Fruit fly (Drosophila melanogaster) whole organism, embryonic: ENCODE data around the gene CG5196.

Source experiments
- BEAF-32 ChIP-seq: fragments of 200-800 bp; sonication (Bioruptor generic); optimal IDR thresholded peaks from 3 replicates; lab custom pipeline; 2017; ENCODE audit warnings: missing biosample characterization, missing genetic modification characterization, mild to moderate bottlenecking, moderate library complexity, missing genetic modification reagents
- Bgb ChIP-seq: fragments of 200-800 bp; sonication (Bioruptor generic); IDR thresholded peaks from 2 replicates; pipeline ENCODE4 v1.3.6; 2022; ENCODE audit warnings: missing biosample characterization, missing genetic modification characterization; ENCODE audit not compliant: partially characterized antibody
- CG10267 ChIP-seq: fragments of 200-800 bp; sonication (Bioruptor generic); optimal IDR thresholded peaks from 2 replicates; lab custom pipeline; 2018; ENCODE audit warnings: missing biosample characterization, mild to moderate bottlenecking, missing genetic modification characterization, moderate library complexity
- CG11093 ChIP-seq: fragments of 200-800 bp; sonication (Bioruptor generic); IDR thresholded peaks from 3 replicates; pipeline ENCODE4 v1.3.6; 2022; ENCODE audit warnings: missing biosample characterization, missing genetic modification characterization
- CG12391 ChIP-seq: fragments of 200-800 bp; sonication (Bioruptor generic); optimal IDR thresholded peaks from 3 replicates; lab custom pipeline; 2018; ENCODE audit warnings: missing biosample characterization, mild to moderate bottlenecking, missing genetic modification characterization, moderate library complexity
- CG13287 ChIP-seq: fragments of 200-800 bp; sonication (Bioruptor generic); IDR thresholded peaks from 2 replicates; pipeline ENCODE4 v1.3.6; 2022; ENCODE audit warnings: missing biosample characterization, missing genetic modification characterization; ENCODE audit not compliant: partially characterized antibody
- CG2116 ChIP-seq: fragments of 200-800 bp; sonication (Bioruptor generic); optimal IDR thresholded peaks from 3 replicates; lab custom pipeline; 2018; ENCODE audit warnings: missing biosample characterization, mild to moderate bottlenecking, missing genetic modification characterization
- CG2129 ChIP-seq: fragments of 200-800 bp; sonication (Bioruptor generic); IDR thresholded peaks from 2 replicates; pipeline ENCODE4 v1.3.6; 2022; ENCODE audit warnings: missing biosample characterization, missing genetic modification characterization; ENCODE audit not compliant: partially characterized antibody
- CG33557 ChIP-seq: fragments of 200-800 bp; sonication (Bioruptor generic); optimal IDR thresholded peaks from 2 replicates; lab custom pipeline; 2019; ENCODE audit warnings: missing biosample characterization, mild to moderate bottlenecking, missing genetic modification characterization, moderate library complexity
- CG34376 ChIP-seq: fragments of 200-800 bp; sonication (Bioruptor generic); optimal IDR thresholded peaks from 2 replicates; lab custom pipeline; 2018; ENCODE audit warnings: missing biosample characterization, mild to moderate bottlenecking, missing genetic modification characterization
- CG42726 ChIP-seq: fragments of 200-800 bp; sonication (Bioruptor generic); IDR thresholded peaks from 2 replicates; pipeline ENCODE4 v1.3.6; 2022; ENCODE audit warnings: missing biosample characterization, missing genetic modification characterization; ENCODE audit not compliant: partially characterized antibody
- CG6765 ChIP-seq: fragments of 200-800 bp; sonication (Bioruptor generic); optimal IDR thresholded peaks from 3 replicates; lab custom pipeline; 2017; ENCODE audit warnings: missing biosample characterization, mild to moderate bottlenecking, missing genetic modification characterization
- CG7372 ChIP-seq: fragments of 200-800 bp; sonication (Bioruptor generic); IDR thresholded peaks from 2 replicates; pipeline ENCODE4 v1.3.6; 2022; ENCODE audit warnings: missing biosample characterization, missing genetic modification characterization
- CG9876 ChIP-seq: fragments of 200-800 bp; sonication (Bioruptor generic); optimal IDR thresholded peaks from 2 replicates; lab custom pipeline; 2016; ENCODE audit warnings: missing biosample characterization, missing genetic modification characterization
- CTCF ChIP-seq: fragments of 200-800 bp; sonication (Bioruptor generic); optimal IDR thresholded peaks from 2 replicates; lab custom pipeline; 2017; ENCODE audit warnings: missing biosample characterization, mild to moderate bottlenecking, missing genetic modification characterization, moderate library complexity
- CoRest ChIP-seq: fragments of 200-800 bp; sonication (Bioruptor generic); optimal IDR thresholded peaks from 3 replicates; lab custom pipeline; 2018; ENCODE audit warnings: missing biosample characterization, mild to moderate bottlenecking, missing genetic modification characterization, moderate library complexity
- Dll ChIP-seq: fragments of 200-800 bp; sonication (Bioruptor generic); IDR thresholded peaks from 4 replicates; pipeline ENCODE4 v1.3.6; 2022; ENCODE audit warnings: missing biosample characterization, missing genetic modification characterization; ENCODE audit not compliant: partially characterized antibody
- Doc3 ChIP-seq: fragments of 200-800 bp; sonication (Bioruptor generic); IDR thresholded peaks from 3 replicates; pipeline ENCODE4 v1.3.6; 2022; ENCODE audit warnings: missing biosample characterization, missing genetic modification characterization; ENCODE audit not compliant: partially characterized antibody
- Dref ChIP-seq: fragments of 200-800 bp; sonication (Bioruptor generic); IDR thresholded peaks from 2 replicates; pipeline ENCODE4 v1.3.6; 2022; ENCODE audit warnings: missing biosample characterization, missing genetic modification characterization
- Drgx ChIP-seq: fragments of 200-800 bp; sonication (Bioruptor generic); IDR thresholded peaks from 2 replicates; pipeline ENCODE4 v1.3.6; 2022; ENCODE audit warnings: missing biosample characterization, missing genetic modification characterization
- Hr78 ChIP-seq, 2 experiments: fragments of 200-800 bp in 1 of 2; fragments of >200 bp in 1 of 2; sonication (Bioruptor generic) in 1 of 2; optimal IDR thresholded peaks; 2 replicates each; lab custom pipeline; 2017 to 2019; ENCODE audit warnings: missing biosample characterization in 2 of 2, missing genetic modification characterization in 2 of 2, mild to moderate bottlenecking in 1 of 2, moderate library complexity in 1 of 2
- Hsf ChIP-seq: fragments of 200-800 bp; sonication (Bioruptor generic); optimal IDR thresholded peaks from 3 replicates; lab custom pipeline; 2016; ENCODE audit warnings: missing biosample characterization, missing genetic modification characterization
- Max ChIP-seq: fragments of 200-800 bp; sonication (Bioruptor generic); optimal IDR thresholded peaks from 2 replicates; lab custom pipeline; 2016; ENCODE audit warnings: missing biosample characterization, mild to moderate bottlenecking, missing genetic modification characterization
- Pdp1 ChIP-seq, 2 experiments: fragments of 200-800 bp; sonication (Bioruptor generic); optimal IDR thresholded peaks; 3 replicates each; lab custom pipeline; 2016; ENCODE audit warnings: missing biosample characterization in 2 of 2, missing genetic modification characterization in 2 of 2, mild to moderate bottlenecking in 1 of 2, moderate library complexity in 1 of 2
- YL-1 ChIP-seq: fragments of 200-800 bp; sonication (Bioruptor generic); optimal IDR thresholded peaks from 3 replicates; lab custom pipeline; 2017; ENCODE audit warnings: missing biosample characterization, mild to moderate bottlenecking, missing genetic modification characterization
- cad ChIP-seq: fragments of >200 bp; optimal IDR thresholded peaks from 2 replicates; lab custom pipeline; 2017; ENCODE audit warnings: missing biosample characterization, missing genetic modification characterization
- cg ChIP-seq: fragments of 200-800 bp; sonication (Bioruptor generic); optimal IDR thresholded peaks from 3 replicates; lab custom pipeline; 2019; ENCODE audit warnings: missing biosample characterization, mild to moderate bottlenecking, missing genetic modification characterization, moderate library complexity
- crp ChIP-seq, 2 experiments: fragments of 200-800 bp; sonication (Bioruptor generic); optimal IDR thresholded peaks; 2 replicates in 1 of 2; 3 replicates in 1 of 2; lab custom pipeline; 2017; ENCODE audit warnings: missing biosample characterization in 2 of 2, missing genetic modification characterization in 2 of 2, mild to moderate bottlenecking in 1 of 2, moderate library complexity in 1 of 2
- cwo ChIP-seq: fragments of 200-800 bp; sonication (Bioruptor generic); optimal IDR thresholded peaks from 3 replicates; lab custom pipeline; 2017; ENCODE audit warnings: missing biosample characterization, missing genetic modification characterization, mild to moderate bottlenecking, moderate library complexity, missing genetic modification reagents
- dan ChIP-seq: fragments of 200-800 bp; sonication (Bioruptor generic); IDR thresholded peaks from 2 replicates; pipeline ENCODE4 v1.3.6; 2022; ENCODE audit warnings: missing biosample characterization, missing genetic modification characterization
- gem ChIP-seq: fragments of 200-800 bp; sonication (Bioruptor generic); optimal IDR thresholded peaks from 2 replicates; lab custom pipeline; 2019; ENCODE audit warnings: missing biosample characterization, mild to moderate bottlenecking, missing genetic modification characterization, moderate library complexity
- grau ChIP-seq: fragments of 200-800 bp; optimal IDR thresholded peaks from 3 replicates; lab custom pipeline; 2019; ENCODE audit warnings: missing biosample characterization, mild to moderate bottlenecking, missing genetic modification characterization, moderate library complexity
- hbn ChIP-seq: fragments of 200-800 bp; sonication (Bioruptor generic); IDR thresholded peaks from 2 replicates; pipeline ENCODE4 v1.3.6; 2022; ENCODE audit warnings: missing biosample characterization, missing genetic modification characterization; ENCODE audit not compliant: partially characterized antibody
- insv ChIP-seq, 2 experiments: fragments of 200-800 bp; sonication (Bioruptor generic); optimal IDR thresholded peaks; 3 replicates each; lab custom pipeline; 2016 to 2018; ENCODE audit warnings: missing biosample characterization in 2 of 2, missing genetic modification characterization in 2 of 2
- mld ChIP-seq: fragments of 200-800 bp; sonication (Bioruptor generic); IDR thresholded peaks from 3 replicates; pipeline ENCODE4 v1.3.6; 2022; ENCODE audit warnings: missing biosample characterization, missing genetic modification characterization; ENCODE audit not compliant: partially characterized antibody
- nau ChIP-seq: fragments of 200-800 bp; sonication (Bioruptor generic); optimal IDR thresholded peaks from 3 replicates; lab custom pipeline; 2017; ENCODE audit warnings: missing biosample characterization, mild to moderate bottlenecking, missing genetic modification characterization, missing genetic modification reagents
- nmo ChIP-seq: fragments of 200-800 bp; sonication (Bioruptor generic); optimal IDR thresholded peaks from 2 replicates; lab custom pipeline; 2018; ENCODE audit warnings: missing biosample characterization, mild to moderate bottlenecking, missing genetic modification characterization, moderate library complexity
- pho ChIP-seq: fragments of 200-800 bp; sonication (Bioruptor generic); optimal IDR thresholded peaks from 2 replicates; lab custom pipeline; 2016; ENCODE audit warnings: missing biosample characterization, missing genetic modification characterization
- repo ChIP-seq: fragments of 200-800 bp; sonication (Bioruptor generic); optimal IDR thresholded peaks from 2 replicates; lab custom pipeline; 2016; ENCODE audit warnings: missing biosample characterization, missing genetic modification characterization
- salm ChIP-seq: fragments of 200-800 bp; sonication (Bioruptor generic); optimal IDR thresholded peaks from 2 replicates; lab custom pipeline; 2018; ENCODE audit warnings: missing biosample characterization, mild to moderate bottlenecking, missing genetic modification characterization
- sd ChIP-seq: fragments of 200-800 bp; sonication (Bioruptor generic); optimal IDR thresholded peaks from 3 replicates; lab custom pipeline; 2018; ENCODE audit warnings: missing biosample characterization, mild to moderate bottlenecking, missing genetic modification characterization, moderate library complexity
- sna ChIP-seq: fragments of 200-800 bp; sonication (Bioruptor generic); IDR thresholded peaks from 2 replicates; pipeline ENCODE4 v1.3.6; 2022; ENCODE audit warnings: missing biosample characterization, missing genetic modification characterization; ENCODE audit not compliant: partially characterized antibody
- sug ChIP-seq: fragments of 200-800 bp; optimal IDR thresholded peaks from 2 replicates; lab custom pipeline; 2019; ENCODE audit warnings: missing biosample characterization, mild to moderate bottlenecking, missing genetic modification characterization, moderate library complexity
- tna ChIP-seq: fragments of 200-800 bp; sonication (Bioruptor generic); IDR thresholded peaks from 2 replicates; pipeline ENCODE4 v1.3.6; 2022; ENCODE audit warnings: missing biosample characterization, missing genetic modification characterization; ENCODE audit not compliant: partially characterized antibody
- trh ChIP-seq: fragments of 200-800 bp; sonication (Bioruptor generic); optimal IDR thresholded peaks from 2 replicates; lab custom pipeline; 2016; ENCODE audit warnings: missing biosample characterization, missing genetic modification characterization
- zen2 ChIP-seq: fragments of 200-800 bp; sonication (Bioruptor generic); IDR thresholded peaks from 3 replicates; pipeline ENCODE4 v1.3.6; 2022; ENCODE audit warnings: missing biosample characterization, missing genetic modification characterization; ENCODE audit not compliant: partially characterized antibody
- zf30C ChIP-seq: fragments of 200-800 bp; sonication (Bioruptor generic); optimal IDR thresholded peaks from 3 replicates; lab custom pipeline; 2018; ENCODE audit warnings: missing biosample characterization, mild to moderate bottlenecking, missing genetic modification characterization

Gene CG5196

dm6 chr3R:12439401-12440143, 31.5 kb downstream of the CG5196 start, which contains the start of gene Desat1 (continued):
- TF ChIP-seq crp (GFP tag; optimal IDR thresholded peaks at IDR 0.05; lab: Kevin White, UChicago) (no peak), sna (GFP tag; lab: Robert Waterston, UW) (peak; percentile 93), Hr78 (GFP tag; optimal IDR thresholded peaks at IDR 0.05; lab: Kevin White, UChicago) (peak in 1 of 2 experiments; percentile 41), cad (no peak), Dll (GFP tag; lab: Robert Waterston, UW) (peak; percentile 93), CoRest (tag; lab: Kevin White, UChicago) (no peak), CG42726 (GFP tag; lab: Robert Waterston, UW) (peak; percentile 58; the same call in 1 of the 2 replicates), nmo (GFP tag; lab: Kevin White, UChicago) (peak; percentile 22), CTCF (GFP tag; lab: Kevin White, UChicago) (peak; percentile 14), CG33557 (GFP tag; lab: Kevin White, UChicago) (peak; percentile 23), nau (GFP tag; lab: Kevin White, UChicago) (no peak), Pdp1 (GFP tag; optimal IDR thresholded peaks at IDR 0.05; lab: Kevin White, UChicago) (peak in 1 of 2 experiments; percentile 60), CG34376 (GFP tag; lab: Kevin White, UChicago) (peak; percentile 74), Dref (peak; percentile 84), tna (GFP tag; lab: Robert Waterston, UW) (peak; percentile 81), zen2 (GFP tag; lab: Robert Waterston, UW) (peak; percentile 88), CG13287 (GFP tag; lab: Robert Waterston, UW) (peak; percentile 94), CG12391 (tag; lab: Kevin White, UChicago) (peak; percentile 20), YL-1 (GFP tag; lab: Kevin White, UChicago) (peak; percentile 55), repo (GFP tag; lab: Kevin White, UChicago) (no peak), sug (tag; lab: Kevin White, UChicago) (peak; percentile 22), CG2116 (GFP tag; lab: Kevin White, UChicago) (peak; percentile 87), Drgx (no peak), CG10267 (tag; lab: Kevin White, UChicago) (peak; percentile 50), sd (tag; lab: Kevin White, UChicago) (peak; percentile 29), zf30C (no peak), mld (GFP tag; lab: Robert Waterston, UW) (peak; percentile 72), gem (tag; lab: Kevin White, UChicago) (peak; percentile 11), trh (GFP tag; lab: Kevin White, UChicago) (no peak), CG9876 (GFP tag; lab: Kevin White, UChicago) (no peak), CG7372 (GFP tag; lab: Robert Waterston, UW) (no peak), CG2129 (GFP tag; lab: Robert Waterston, UW) (peak; percentile 72), CG11093 (GFP tag; lab: Robert Waterston, UW) (no peak), grau (peak; percentile 16), hbn (GFP tag; lab: Robert Waterston, UW) (peak; percentile 89), Hsf (GFP tag; lab: Kevin White, UChicago) (no peak), pho (no peak), insv (GFP tag; optimal IDR thresholded peaks at IDR 0.05; lab: Kevin White, UChicago) (peak; percentile 86 to 97), CG6765 (GFP tag; lab: Kevin White, UChicago) (peak; percentile 14), cg (GFP tag; lab: Kevin White, UChicago) (no peak), dan (no peak), Doc3 (GFP tag; lab: Robert Waterston, UW) (peak; percentile 90), cwo (GFP tag; lab: Kevin White, UChicago) (peak; percentile 80), Bgb (peak; percentile 90), BEAF-32 (GFP tag; lab: Kevin White, UChicago) (peak; percentile 88), salm (tag; lab: Kevin White, UChicago) (no peak), Max (GFP tag; lab: Kevin White, UChicago) (no peak)
